Worm (Caenorhabditis elegans) whole organism, midembryonic: ENCODE measurements around the gene srd-68.

Source experiments
- T22C8.4 ChIP-seq: fragments of 200-800 bp; sonication (Bioruptor generic); IDR thresholded peaks from 2 replicates; pipeline ENCODE4 v1.3.6; 2022; ENCODE audit warnings: missing genetic modification characterization, missing compliant biosample characterization
- cog-1 ChIP-seq: sonication (generic microtip); optimal IDR thresholded peaks from 2 replicates; lab custom pipeline; 2016; ENCODE audit warnings: missing genetic modification characterization, missing compliant biosample characterization
- flt-1 ChIP-seq: fragments of 200-800 bp; sonication (Bioruptor generic); IDR thresholded peaks from 2 replicates; pipeline ENCODE4 v1.3.6; 2022; ENCODE audit warnings: missing genetic modification characterization, missing compliant biosample characterization
- klf-2 ChIP-seq: fragments of 200-800 bp; sonication (Bioruptor generic); conservative IDR thresholded peaks from 2 replicates; pipeline ENCODE4 v1.3.6; 2022; ENCODE audit warnings: missing genetic modification reagents, missing genetic modification characterization, missing compliant biosample characterization
- med-1 ChIP-seq: sonication (generic microtip); optimal IDR thresholded peaks from 2 replicates; lab custom pipeline; 2017; ENCODE audit warnings: missing genetic modification characterization, mild to moderate bottlenecking, missing compliant biosample characterization, antibody characterized with exemption, missing genetic modification reagents; ENCODE audit not compliant: insufficient read depth
- ref-1 ChIP-seq: fragments of 200-800 bp; sonication (Bioruptor generic); conservative IDR thresholded peaks from 2 replicates; pipeline ENCODE4 v1.3.6; 2022; ENCODE audit warnings: missing genetic modification reagents, missing genetic modification characterization, missing compliant biosample characterization
- tab-1 ChIP-seq: fragments of 200-800 bp; sonication (Bioruptor generic); IDR thresholded peaks from 2 replicates; pipeline ENCODE4 v1.3.6; 2022; ENCODE audit warnings: missing genetic modification characterization, missing compliant biosample characterization
- ztf-23 ChIP-seq: fragments of 200-800 bp; sonication (Bioruptor generic); IDR thresholded peaks from 2 replicates; pipeline ENCODE4 v1.3.6; 2022; ENCODE audit warnings: missing genetic modification reagents, missing genetic modification characterization, missing compliant biosample characterization
- ztf-29 ChIP-seq: fragments of 200-800 bp; sonication (Bioruptor generic); IDR thresholded peaks from 2 replicates; pipeline ENCODE4 v1.3.6; 2022; ENCODE audit warnings: missing genetic modification reagents, missing genetic modification characterization, missing compliant biosample characterization

DNA sequence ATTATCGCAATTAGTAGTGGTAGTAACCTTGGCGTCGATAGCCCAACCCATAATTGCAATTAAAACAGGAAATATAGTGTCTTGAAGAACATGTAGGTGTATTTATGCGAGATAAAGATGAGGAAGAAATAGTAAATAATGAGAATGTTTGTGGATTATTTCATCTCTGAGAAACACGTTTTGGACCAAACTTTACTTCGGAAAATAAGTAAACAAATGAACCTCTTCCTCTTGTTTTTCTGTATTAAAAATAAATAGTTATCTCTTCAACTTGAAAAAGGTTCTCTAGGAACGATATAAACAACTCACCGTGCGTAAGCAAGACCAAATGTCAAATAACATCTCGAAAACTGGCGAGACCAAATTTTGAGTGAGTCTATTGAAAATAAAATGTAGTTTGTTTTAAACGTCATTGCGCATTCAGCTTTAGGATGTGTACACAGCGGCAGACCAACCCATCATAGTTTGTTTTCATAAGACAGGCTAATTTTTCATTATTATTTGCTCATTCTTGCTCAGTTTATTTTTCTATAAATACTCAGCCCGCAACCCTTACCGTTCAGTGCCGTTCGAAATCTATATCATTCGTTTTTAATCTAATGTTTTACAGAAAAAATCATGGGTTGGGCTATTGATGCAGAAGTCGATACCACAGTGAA, 20.2 kb downstream of the srd-68 start, which contains the start of the genes F09C6.11 and F09C6.12:
- TF ChIP-seq flt-1 (GFP tag; lab: Robert Waterston, UW) (no peak), klf-2 (GFP tag; lab: Robert Waterston, UW) (no peak), T22C8.4 (GFP tag; lab: Robert Waterston, UW) (no peak), ref-1 (GFP tag; lab: Robert Waterston, UW) (no peak), ztf-23 (no peak), med-1 (GFP tag; lab: Kevin White, UChicago) (no peak), tab-1 (GFP tag; lab: Robert Waterston, UW) (no peak), ztf-29 (GFP tag; lab: Robert Waterston, UW) (no peak), cog-1 (tag; lab: Kevin White, UChicago) (no peak)
